Fruit fly (Drosophila melanogaster): ENCODE data around the gene CG15803.

CG15803 gene

DNA sequence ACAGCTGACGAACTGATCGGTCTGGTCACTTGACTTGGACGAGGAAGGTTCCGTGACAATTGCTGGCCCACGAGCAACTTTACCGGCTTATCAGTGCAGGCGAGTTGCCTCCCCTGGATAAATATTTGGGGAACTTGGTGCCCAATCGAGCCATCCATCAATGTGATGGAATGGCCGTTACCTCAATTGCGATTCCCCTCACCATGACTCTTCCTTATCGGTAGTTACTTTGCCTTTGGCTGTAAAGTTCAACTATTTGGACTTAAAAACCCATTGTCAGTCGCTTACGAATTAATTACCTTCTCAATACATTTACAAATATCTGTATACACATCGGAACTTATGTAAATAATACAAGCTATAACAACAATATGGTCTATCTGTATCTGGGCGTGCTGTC lies 29.3 kb upstream of the CG15803 start, which contains the start of gene Vha100-4:
Vha100-4 (minus strand) TSS at position 16 of the 400 bp plus-strand sequence.
- TF ChIP-seq CG8478 (optimal IDR thresholded peaks at IDR 0.05) (no peak), Dll (optimal IDR thresholded peaks at IDR 0.05) (no peak), psq (optimal IDR thresholded peaks at IDR 0.05) (no peak), pan (optimal IDR thresholded peaks at IDR 0.05) (no peak), EcR (GFP tag; optimal IDR thresholded peaks at IDR 0.05) (no peak), usp (GFP tag; optimal IDR thresholded peaks at IDR 0.05) (no peak)

- no peak for TF ChIP-seq EcR (GFP tag; optimal IDR thresholded peaks at IDR 0.05)
- no peak for TF ChIP-seq pan (optimal IDR thresholded peaks at IDR 0.05)
- TF ChIP-seq usp (GFP tag; optimal IDR thresholded peaks at IDR 0.05), result no peak
- TF ChIP-seq psq (optimal IDR thresholded peaks at IDR 0.05), result no peak
- no peak for TF ChIP-seq Dll (optimal IDR thresholded peaks at IDR 0.05)
- no peak for TF ChIP-seq CG8478 (optimal IDR thresholded peaks at IDR 0.05)
Measured at dm6 chr3R:18385593-18385992, 25.1 kb upstream of the CG15803 start, which contains the start of gene cona. Gene cona, plus strand, starts transcription at chr3R:18385828.

DNA sequence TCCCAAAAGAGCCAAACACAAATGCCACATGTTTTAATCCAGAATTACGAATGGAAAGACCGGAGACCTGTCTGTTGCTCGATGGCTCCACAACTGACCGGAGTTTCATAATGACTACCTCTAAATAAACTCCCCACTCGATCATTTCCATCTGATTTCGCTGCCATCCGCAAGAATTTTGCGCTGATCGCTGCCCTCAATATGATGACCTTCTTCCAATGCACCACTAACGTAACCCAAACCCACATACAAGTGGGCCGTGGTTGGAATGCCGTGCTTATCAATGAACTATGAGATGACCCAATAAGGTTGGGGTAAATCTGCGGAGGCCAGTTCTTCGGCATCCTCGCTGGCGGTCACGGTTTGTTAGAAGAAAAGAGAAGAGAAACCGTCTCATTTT lies 24.4 kb upstream of the CG15803 start, which contains the start of gene CG14309:
CG14309 (minus strand) TSS at position 101 of the 400 bp plus-strand sequence.
- TF ChIP-seq EcR (GFP tag; optimal IDR thresholded peaks at IDR 0.05) (no peak), pan (optimal IDR thresholded peaks at IDR 0.05) (no peak), Dll (optimal IDR thresholded peaks at IDR 0.05) (no peak), CG8478 (optimal IDR thresholded peaks at IDR 0.05) (no peak), usp (GFP tag; optimal IDR thresholded peaks at IDR 0.05) (no peak), psq (optimal IDR thresholded peaks at IDR 0.05) (no peak)

dm6 chr3R:18381014-18381512 lies 20.5 kb upstream of the CG15803 start, which contains the start of gene CG7675:
Gene CG7675, minus strand, starts transcription at chr3R:18381178.
- no peak for TF ChIP-seq usp (GFP tag; optimal IDR thresholded peaks at IDR 0.05)
- no peak for TF ChIP-seq Dll (optimal IDR thresholded peaks at IDR 0.05)
- TF ChIP-seq psq (optimal IDR thresholded peaks at IDR 0.05), result no peak
- TF ChIP-seq EcR (GFP tag; optimal IDR thresholded peaks at IDR 0.05), result no peak
- no peak for TF ChIP-seq pan (optimal IDR thresholded peaks at IDR 0.05)
- TF ChIP-seq CG8478 (optimal IDR thresholded peaks at IDR 0.05), result no peak

DNA sequence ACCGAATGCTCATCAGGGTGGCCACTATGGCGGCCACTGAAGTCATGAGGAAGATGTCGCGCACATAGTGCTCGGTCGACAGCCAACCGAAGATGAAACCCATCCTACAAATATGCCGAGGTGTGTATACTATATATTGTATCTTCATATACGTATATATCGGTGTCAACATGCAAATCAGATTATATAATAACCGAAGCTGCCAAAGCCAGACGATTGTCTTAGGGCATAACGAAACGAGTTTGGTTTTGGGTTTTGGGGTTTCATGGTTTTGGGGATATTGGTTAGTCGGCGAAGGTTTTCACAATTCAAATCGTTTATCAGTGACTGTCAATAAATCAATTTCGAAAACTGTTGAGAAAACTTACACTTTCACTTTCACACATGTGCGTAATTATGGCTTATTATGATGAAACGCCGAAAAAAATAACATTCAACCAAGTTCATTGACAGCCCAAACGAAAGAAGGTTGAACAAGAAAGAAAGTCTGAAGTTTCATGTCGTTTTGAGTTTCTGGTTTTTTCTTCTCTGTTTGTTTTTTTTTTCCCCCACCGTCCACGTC lies 19.8 kb upstream of the CG15803 start:
- TF ChIP-seq Dll (optimal IDR thresholded peaks at IDR 0.05) (no peak), EcR (GFP tag; optimal IDR thresholded peaks at IDR 0.05) (no peak), usp (GFP tag; optimal IDR thresholded peaks at IDR 0.05) (no peak), pan (optimal IDR thresholded peaks at IDR 0.05) (no peak), psq (optimal IDR thresholded peaks at IDR 0.05) (no peak), CG8478 (optimal IDR thresholded peaks at IDR 0.05) (no peak)

- TF ChIP-seq usp (GFP tag; optimal IDR thresholded peaks at IDR 0.05), result no peak
- TF ChIP-seq Dll (optimal IDR thresholded peaks at IDR 0.05), result no peak
- TF ChIP-seq EcR (GFP tag; optimal IDR thresholded peaks at IDR 0.05), result no peak
- TF ChIP-seq CG8478 (optimal IDR thresholded peaks at IDR 0.05), result no peak
- no peak for TF ChIP-seq psq (optimal IDR thresholded peaks at IDR 0.05)
Measured at dm6 chr3R:18372688-18373304, 12.3 kb upstream of the CG15803 start, which contains the start of gene gl. Gene gl, minus strand, starts transcription at chr3R:18372738.

DNA sequence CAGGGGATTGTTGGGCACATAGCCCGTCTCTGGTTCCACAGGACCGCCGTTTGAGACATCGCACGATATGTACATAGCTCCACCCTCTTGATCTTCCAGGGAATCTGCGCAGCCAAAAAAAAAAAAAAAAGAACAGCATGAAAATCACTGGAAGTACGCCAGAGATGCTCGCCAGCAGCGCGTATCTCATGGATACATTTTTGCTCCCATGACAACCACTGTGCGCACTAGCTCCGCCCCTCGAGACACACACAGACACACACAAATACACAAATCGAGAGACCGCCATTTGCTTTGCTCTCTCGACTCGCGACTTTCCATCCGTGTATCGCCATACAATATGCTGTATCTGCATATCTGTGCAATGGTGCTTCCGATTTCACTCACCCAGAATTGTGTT lies 10.8 kb upstream of the CG15803 start:
- TF ChIP-seq psq (optimal IDR thresholded peaks at IDR 0.05) (no peak), Dll (optimal IDR thresholded peaks at IDR 0.05) (no peak), CG8478 (optimal IDR thresholded peaks at IDR 0.05) (no peak), EcR (GFP tag; optimal IDR thresholded peaks at IDR 0.05) (no peak), usp (GFP tag; optimal IDR thresholded peaks at IDR 0.05) (no peak), pan (optimal IDR thresholded peaks at IDR 0.05) (no peak)

DNA sequence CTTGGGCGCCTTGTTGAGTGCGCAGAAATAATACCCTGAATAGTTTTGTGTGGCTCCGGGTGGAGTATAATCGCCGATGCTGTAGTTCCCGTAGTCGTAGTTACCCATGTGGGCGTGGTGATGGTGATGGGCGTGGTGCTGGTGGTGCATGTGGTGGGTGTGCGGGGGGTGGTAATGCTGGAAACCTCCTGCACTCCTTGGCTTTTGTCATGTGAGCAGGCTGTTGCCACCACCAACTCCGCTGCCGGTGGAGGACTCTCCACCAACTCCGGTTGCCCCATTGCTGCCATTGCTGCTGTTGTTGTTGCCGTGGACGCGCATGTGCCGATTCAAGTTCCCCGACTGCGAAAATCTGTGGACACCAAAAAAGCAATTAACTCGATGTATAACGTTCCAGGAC lies 8.1 kb upstream of the CG15803 start:
- TF ChIP-seq pan (optimal IDR thresholded peaks at IDR 0.05) (no peak), usp (GFP tag; optimal IDR thresholded peaks at IDR 0.05) (no peak), EcR (GFP tag; optimal IDR thresholded peaks at IDR 0.05) (no peak), Dll (optimal IDR thresholded peaks at IDR 0.05) (no peak), psq (optimal IDR thresholded peaks at IDR 0.05) (no peak), CG8478 (optimal IDR thresholded peaks at IDR 0.05) (no peak)

dm6 chr3R:18366644-18366985 lies 6.1 kb upstream of the CG15803 start:
- no peak for TF ChIP-seq psq (optimal IDR thresholded peaks at IDR 0.05)

- TF ChIP-seq psq (optimal IDR thresholded peaks at IDR 0.05) (no peak), pan (optimal IDR thresholded peaks at IDR 0.05) (no peak), EcR (GFP tag; optimal IDR thresholded peaks at IDR 0.05) (no peak), Dll (optimal IDR thresholded peaks at IDR 0.05) (no peak), usp (GFP tag; optimal IDR thresholded peaks at IDR 0.05) (no peak), CG8478 (optimal IDR thresholded peaks at IDR 0.05) (no peak)
Measured at dm6 chr3R:18365978-18366643, 5.6 kb upstream of the CG15803 start, which contains the start of the genes WRNexo and Nup43. Gene WRNexo, minus strand, starts transcription at chr3R:18366162. Gene Nup43, plus strand, starts transcription at chr3R:18366638.

- TF ChIP-seq psq (optimal IDR thresholded peaks at IDR 0.05), result no peak
- TF ChIP-seq usp (GFP tag; optimal IDR thresholded peaks at IDR 0.05), result no peak
- no peak for TF ChIP-seq EcR (GFP tag; optimal IDR thresholded peaks at IDR 0.05)
- no peak for TF ChIP-seq Dll (optimal IDR thresholded peaks at IDR 0.05)
- TF ChIP-seq pan (optimal IDR thresholded peaks at IDR 0.05), result no peak
- no peak for TF ChIP-seq CG8478 (optimal IDR thresholded peaks at IDR 0.05)
Measured at dm6 chr3R:18361694-18362093, 1.2 kb upstream of the CG15803 start, which contains the start of gene hmw. Gene hmw, plus strand, starts transcription at chr3R:18361994.

- TF ChIP-seq CG8478 (optimal IDR thresholded peaks at IDR 0.05) (no peak), usp (GFP tag; optimal IDR thresholded peaks at IDR 0.05) (no peak), psq (optimal IDR thresholded peaks at IDR 0.05) (no peak), pan (optimal IDR thresholded peaks at IDR 0.05) (no peak), Dll (optimal IDR thresholded peaks at IDR 0.05) (no peak), EcR (GFP tag; optimal IDR thresholded peaks at IDR 0.05) (no peak)
Measured at dm6 chr3R:18355781-18356180, 4.7 kb downstream of the CG15803 start.

Data from whole organism.